Worm (Caenorhabditis elegans): ENCODE data around the gene C01B10.11.

ce11 chrIV:6638256-6638655 is 19.5 kb upstream of the C01B10.11 start, which contains the start of gene C01B10.7:
- TF ChIP-seq nhr-11 (tag; optimal IDR thresholded peaks at IDR 0.05), result no peak
- no peak for TF ChIP-seq sem-4 (tag; optimal IDR thresholded peaks at IDR 0.05)
- no peak for TF ChIP-seq unc-55 (GFP tag; optimal IDR thresholded peaks at IDR 0.05)
- no peak for TF ChIP-seq lin-13 (GFP tag; optimal IDR thresholded peaks at IDR 0.05)
- no peak for TF ChIP-seq ztf-4 (tag; optimal IDR thresholded peaks at IDR 0.05)
- no peak for TF ChIP-seq ceh-82 (tag; optimal IDR thresholded peaks at IDR 0.05)
- TF ChIP-seq nhr-25 (tag; optimal IDR thresholded peaks at IDR 0.05), result no peak
